Fruit fly (Drosophila melanogaster) whole organism, embryonic: ENCODE data around the gene CG14664.

Experiments used
- Antp ChIP-seq: fragments of 200-800 bp; sonication (Bioruptor generic); optimal IDR thresholded peaks from 3 replicates; lab custom pipeline; 2016; ENCODE audit warnings: missing biosample characterization, missing genetic modification characterization
- CG10147 ChIP-seq: fragments of 200-800 bp; sonication (Bioruptor generic); optimal IDR thresholded peaks from 2 replicates; lab custom pipeline; 2019; ENCODE audit warnings: missing biosample characterization, mild to moderate bottlenecking, missing genetic modification characterization, moderate library complexity
- CG11456 ChIP-seq: fragments of 200-800 bp; sonication (Bioruptor generic); IDR thresholded peaks from 3 replicates; pipeline ENCODE4 v1.3.6; 2022; ENCODE audit warnings: missing biosample characterization, missing genetic modification characterization
- CG12299 ChIP-seq: fragments of 200-800 bp; sonication (Bioruptor generic); optimal IDR thresholded peaks from 2 replicates; lab custom pipeline; 2018; ENCODE audit warnings: missing biosample characterization, mild to moderate bottlenecking, missing genetic modification characterization
- CG12391 ChIP-seq: fragments of 200-800 bp; sonication (Bioruptor generic); optimal IDR thresholded peaks from 3 replicates; lab custom pipeline; 2018; ENCODE audit warnings: missing biosample characterization, mild to moderate bottlenecking, missing genetic modification characterization, moderate library complexity
- CG13775 ChIP-seq: fragments of 200-800 bp; sonication (Bioruptor generic); optimal IDR thresholded peaks from 3 replicates; lab custom pipeline; 2017; ENCODE audit warnings: missing biosample characterization, mild to moderate bottlenecking, missing genetic modification characterization
- CG14860 ChIP-seq: fragments of 200-800 bp; sonication (Bioruptor generic); IDR thresholded peaks from 3 replicates; pipeline ENCODE4 v1.3.6; 2022; ENCODE audit warnings: missing biosample characterization, missing genetic modification characterization; ENCODE audit not compliant: partially characterized antibody
- CG15514 ChIP-seq: fragments of 200-800 bp; sonication (Bioruptor generic); optimal IDR thresholded peaks from 3 replicates; lab custom pipeline; 2017; ENCODE audit warnings: missing biosample characterization, missing genetic modification characterization, mild to moderate bottlenecking, moderate library complexity, missing genetic modification reagents
- CG15601 ChIP-seq: fragments of 200-800 bp; sonication (Bioruptor generic); optimal IDR thresholded peaks from 3 replicates; lab custom pipeline; 2019; ENCODE audit warnings: missing biosample characterization, mild to moderate bottlenecking, missing genetic modification characterization, moderate library complexity
- CG1603 ChIP-seq: fragments of 200-800 bp; sonication (Bioruptor generic); optimal IDR thresholded peaks from 2 replicates; lab custom pipeline; 2019; ENCODE audit warnings: missing biosample characterization, mild to moderate bottlenecking, missing genetic modification characterization, moderate library complexity
- CG16779 ChIP-seq: fragments of 200-800 bp; sonication (Bioruptor generic); IDR thresholded peaks from 2 replicates; pipeline ENCODE4 v1.3.6; 2022; ENCODE audit warnings: missing biosample characterization, missing genetic modification characterization
- CG17385 ChIP-seq: fragments of 200-800 bp; sonication (Bioruptor generic); optimal IDR thresholded peaks from 3 replicates; lab custom pipeline; 2018; ENCODE audit warnings: missing biosample characterization, mild to moderate bottlenecking, missing genetic modification characterization
- CG1792 ChIP-seq: fragments of 200-800 bp; sonication (Bioruptor generic); optimal IDR thresholded peaks from 2 replicates; lab custom pipeline; 2016; ENCODE audit warnings: missing biosample characterization, missing genetic modification characterization
- CG2120 ChIP-seq: fragments of 200-800 bp; sonication (Bioruptor generic); optimal IDR thresholded peaks from 3 replicates; lab custom pipeline; 2016; ENCODE audit warnings: missing biosample characterization, missing genetic modification characterization
- CG32772 ChIP-seq: fragments of 200-800 bp; sonication (Bioruptor generic); IDR thresholded peaks from 2 replicates; pipeline ENCODE4 v1.3.6; 2022; ENCODE audit warnings: missing biosample characterization, missing genetic modification characterization
- CG33213 ChIP-seq: fragments of 200-800 bp; sonication (Bioruptor generic); optimal IDR thresholded peaks from 3 replicates; lab custom pipeline; 2016; ENCODE audit warnings: missing biosample characterization, missing genetic modification characterization
- CG3726 ChIP-seq: fragments of 200-800 bp; sonication (Bioruptor generic); IDR thresholded peaks from 3 replicates; pipeline ENCODE4, ENCODE4 v1.3.6; 2022; ENCODE audit warnings: missing biosample characterization, missing genetic modification characterization
- CG4730 ChIP-seq: fragments of 200-800 bp; sonication (Bioruptor generic); IDR thresholded peaks from 2 replicates; pipeline ENCODE4 v1.3.6; 2022; ENCODE audit warnings: missing biosample characterization, missing genetic modification characterization
- CG4820 ChIP-seq: fragments of 200-800 bp; sonication (Bioruptor generic); optimal IDR thresholded peaks from 3 replicates; lab custom pipeline; 2016; ENCODE audit warnings: missing biosample characterization, missing genetic modification characterization
- CG9932 ChIP-seq: fragments of 200-800 bp; sonication (Bioruptor generic); IDR thresholded peaks from 2 replicates; pipeline ENCODE4 v1.3.6; 2022; ENCODE audit warnings: missing biosample characterization, missing genetic modification characterization
- CkIIα-i1 ChIP-seq: fragments of 200-800 bp; sonication (Bioruptor generic); IDR thresholded peaks from 2 replicates; pipeline ENCODE4 v1.3.6; 2022; ENCODE audit warnings: missing biosample characterization, missing genetic modification characterization
- Dek ChIP-seq: fragments of 200-800 bp; sonication (Bioruptor generic); optimal IDR thresholded peaks from 3 replicates; lab custom pipeline; 2019; ENCODE audit warnings: missing biosample characterization, mild to moderate bottlenecking, missing genetic modification characterization, moderate library complexity
- HLH54F ChIP-seq: fragments of 200-800 bp; sonication (Bioruptor generic); optimal IDR thresholded peaks from 3 replicates; lab custom pipeline; 2016; ENCODE audit warnings: missing biosample characterization, missing genetic modification characterization
- Hey ChIP-seq: fragments of 200-800 bp; sonication (Bioruptor generic); optimal IDR thresholded peaks from 3 replicates; lab custom pipeline; 2018; ENCODE audit warnings: missing biosample characterization, mild to moderate bottlenecking, missing genetic modification characterization
- Hr39 ChIP-seq: fragments of >200 bp; optimal IDR thresholded peaks from 2 replicates; lab custom pipeline; 2017
- Med ChIP-seq: fragments of 200-800 bp; sonication (Bioruptor generic); peaks from one replicate; lab custom pipeline; 2016; ENCODE audit warnings: missing biosample characterization, missing genetic modification characterization, mild to moderate bottlenecking, inconsistent platforms, moderate library complexity
- Myb ChIP-seq: fragments of 200-800 bp; sonication (Bioruptor generic); optimal IDR thresholded peaks from 2 replicates; lab custom pipeline; 2016; ENCODE audit warnings: missing biosample characterization, missing genetic modification characterization
- Optix ChIP-seq: fragments of 200-800 bp; sonication (Bioruptor generic); IDR thresholded peaks from 3 replicates; pipeline ENCODE4 v1.3.6; 2022; ENCODE audit warnings: missing biosample characterization, missing genetic modification characterization
- Rx ChIP-seq: fragments of 200-800 bp; sonication (Bioruptor generic); IDR thresholded peaks from 2 replicates; pipeline ENCODE4 v1.3.6; 2022; ENCODE audit warnings: missing biosample characterization, missing genetic modification characterization
- Spps ChIP-seq: fragments of 200-800 bp; sonication (Bioruptor generic); optimal IDR thresholded peaks from 2 replicates; lab custom pipeline; 2018; ENCODE audit warnings: missing biosample characterization, mild to moderate bottlenecking, missing genetic modification characterization
- Stat92E ChIP-seq, 3 experiments: fragments of >200 bp in 2 of 3; fragments of 200-800 bp in 1 of 3; sonication (Bioruptor generic) in 1 of 3; optimal IDR thresholded peaks; 2 replicates each; lab custom pipeline; 2017 to 2019; ENCODE audit warnings: missing biosample characterization in 3 of 3, missing genetic modification characterization in 3 of 3, mild to moderate bottlenecking in 1 of 3, moderate library complexity in 1 of 3
- Usf ChIP-seq: fragments of 200-800 bp; sonication (Bioruptor generic); optimal IDR thresholded peaks from 2 replicates; lab custom pipeline; 2017; ENCODE audit warnings: missing genotype, missing biosample characterization, missing genetic modification characterization
- Vsx1 ChIP-seq: fragments of 200-800 bp; sonication (Bioruptor generic); optimal IDR thresholded peaks from 2 replicates; lab custom pipeline; 2017; ENCODE audit warnings: missing biosample characterization, mild to moderate bottlenecking, missing genetic modification characterization, missing genetic modification reagents
- bbx ChIP-seq: fragments of 200-800 bp; sonication (Bioruptor generic); IDR thresholded peaks from 2 replicates; pipeline ENCODE4 v1.3.6; 2022; ENCODE audit warnings: missing biosample characterization, missing genetic modification characterization; ENCODE audit not compliant: partially characterized antibody
- cad ChIP-seq: fragments of >200 bp; optimal IDR thresholded peaks from 2 replicates; lab custom pipeline; 2017; ENCODE audit warnings: missing biosample characterization, missing genetic modification characterization
- chif ChIP-seq, 2 experiments: fragments of 200-800 bp; sonication (Bioruptor generic); optimal IDR thresholded peaks; 3 replicates each; lab custom pipeline; 2016; ENCODE audit warnings: missing biosample characterization in 2 of 2, missing genetic modification characterization in 2 of 2
- croc ChIP-seq: fragments of 200-800 bp; sonication (Bioruptor generic); conservative IDR thresholded peaks from 3 replicates; pipeline ENCODE4 v1.3.6; 2022; ENCODE audit warnings: missing biosample characterization, missing genetic modification characterization
- danr ChIP-seq: fragments of 200-800 bp; sonication (Bioruptor generic); IDR thresholded peaks from 2 replicates; pipeline ENCODE4 v1.3.6; 2022; ENCODE audit warnings: missing biosample characterization, missing genetic modification characterization
- fd96Cb ChIP-seq: fragments of 200-800 bp; sonication (Bioruptor generic); optimal IDR thresholded peaks from 2 replicates; lab custom pipeline; 2018; ENCODE audit warnings: missing biosample characterization, mild to moderate bottlenecking, missing genetic modification characterization, moderate library complexity
- gcm2 ChIP-seq: fragments of 200-800 bp; sonication (Bioruptor generic); optimal IDR thresholded peaks from 2 replicates; lab custom pipeline; 2016; ENCODE audit warnings: missing biosample characterization, missing genetic modification characterization
- gfzf ChIP-seq: fragments of 200-800 bp; sonication (Bioruptor generic); optimal IDR thresholded peaks from 2 replicates; lab custom pipeline; 2016; ENCODE audit warnings: missing biosample characterization, mild to moderate bottlenecking, missing genetic modification characterization, moderate library complexity
- insv ChIP-seq, 2 experiments: fragments of 200-800 bp; sonication (Bioruptor generic); optimal IDR thresholded peaks; 3 replicates each; lab custom pipeline; 2016 to 2018; ENCODE audit warnings: missing biosample characterization in 2 of 2, missing genetic modification characterization in 2 of 2
- ken ChIP-seq: fragments of 200-800 bp; sonication (Bioruptor generic); IDR thresholded peaks from 3 replicates; pipeline ENCODE4 v1.3.6; 2022; ENCODE audit warnings: missing biosample characterization, missing genetic modification characterization
- klu ChIP-seq: fragments of 200-800 bp; sonication (Bioruptor generic); IDR thresholded peaks from 2 replicates; pipeline ENCODE4 v1.3.6; 2022; ENCODE audit warnings: missing biosample characterization, missing genetic modification characterization
- luna ChIP-seq: fragments of 200-800 bp; sonication (Bioruptor generic); optimal IDR thresholded peaks from 2 replicates; lab custom pipeline; 2016; ENCODE audit warnings: missing biosample characterization, missing genetic modification characterization
- pros ChIP-seq: fragments of 200-800 bp; sonication (Bioruptor generic); optimal IDR thresholded peaks from 3 replicates; lab custom pipeline; 2019; ENCODE audit warnings: missing biosample characterization, mild to moderate bottlenecking, missing genetic modification characterization, moderate library complexity
- shn ChIP-seq: fragments of 200-800 bp; sonication (Bioruptor generic); optimal IDR thresholded peaks from 3 replicates; lab custom pipeline; 2016; ENCODE audit warnings: missing biosample characterization, missing genetic modification characterization
- sisA ChIP-seq: fragments of 200-800 bp; sonication (Bioruptor generic); IDR thresholded peaks from 2 replicates; pipeline ENCODE4 v1.3.6; 2022; ENCODE audit warnings: missing biosample characterization, missing genetic modification characterization
- ttk ChIP-seq: fragments of 200-800 bp; sonication (Bioruptor generic); IDR thresholded peaks from 2 replicates; pipeline ENCODE4 v2.1.2; 2022; ENCODE audit warnings: missing biosample characterization, missing genetic modification characterization
- twi ChIP-seq: fragments of 200-800 bp; optimal IDR thresholded peaks from 2 replicates; lab custom pipeline; 2019; ENCODE audit warnings: missing biosample characterization, mild to moderate bottlenecking, missing genetic modification characterization, moderate library complexity
- usp ChIP-seq: fragments of >200 bp; optimal IDR thresholded peaks from 2 replicates; lab custom pipeline; 2017; ENCODE audit warnings: missing biosample characterization, missing genetic modification characterization

The CG14664 gene

dm6 chr3R:5232197-5232607, 8.3 kb downstream of the CG14664 start, which contains the start of the genes Kat60 and Mms19 (continued):
- TF ChIP-seq CkIIα-i1 (no peak), fd96Cb (tag; lab: Kevin White, UChicago) (peak; percentile 12), Dek (tag; lab: Kevin White, UChicago) (no peak), Med (peak; percentile 92), usp (GFP tag; lab: Kevin White, UChicago) (no peak), gcm2 (GFP tag; lab: Kevin White, UChicago) (no peak), chif (GFP tag; optimal IDR thresholded peaks at IDR 0.05; lab: Kevin White, UChicago) (peak; percentile 34 to 69), Stat92E (GFP tag; optimal IDR thresholded peaks at IDR 0.05; lab: Kevin White, UChicago) (peak in 1 of 3 experiments; percentile 68), bbx (GFP tag; lab: Robert Waterston, UW) (peak; percentile 89), Myb (GFP tag; lab: Kevin White, UChicago) (peak; percentile 75), Rx (GFP tag; lab: Robert Waterston, UW) (0 out of 2 replicates have a peak, but pooled peaks have one; percentile 30), pros (GFP tag; lab: Kevin White, UChicago) (no peak), sisA (GFP tag; lab: Robert Waterston, UW) (peak; percentile 73), insv (GFP tag; optimal IDR thresholded peaks at IDR 0.05; lab: Kevin White, UChicago) (peak in 1 of 2 experiments; percentile 32), CG10147 (GFP tag; lab: Kevin White, UChicago) (no peak), gfzf (GFP tag; lab: Kevin White, UChicago) (peak; percentile 25), HLH54F (peak; percentile 75), CG33213 (GFP tag; lab: Kevin White, UChicago) (peak; percentile 56), Spps (no peak), shn (GFP tag; lab: Kevin White, UChicago) (peak; percentile 65), CG4820 (GFP tag; lab: Kevin White, UChicago) (peak; percentile 44), CG12391 (tag; lab: Kevin White, UChicago) (peak; percentile 80), CG1603 (tag; lab: Kevin White, UChicago) (peak; percentile 25), klu (peak; percentile 44; the same call in 1 of the 2 replicates), CG16779 (GFP tag; lab: Robert Waterston, UW) (no peak), Hey (tag; lab: Kevin White, UChicago) (no peak), CG12299 (peak; percentile 34), Vsx1 (GFP tag; lab: Kevin White, UChicago) (no peak), danr (GFP tag; lab: Robert Waterston, UW) (peak; percentile 55; the same call in 1 of the 2 replicates), CG1792 (GFP tag; lab: Kevin White, UChicago) (peak; percentile 14), CG13775 (peak; percentile 80), CG4730 (GFP tag; lab: Robert Waterston, UW) (peak; percentile 45; the same call in 1 of the 2 replicates), Optix (GFP tag; lab: Robert Waterston, UW) (peak; percentile 39; the same call in 2 of the 3 replicates), ttk (GFP tag; lab: Robert Waterston, UW) (peak; percentile 58), CG2120 (GFP tag; lab: Kevin White, UChicago) (peak; percentile 88), CG11456 (peak; percentile 72; the same call in 2 of the 3 replicates), CG32772 (GFP tag; lab: Robert Waterston, UW) (peak; percentile 64), Usf (peak; percentile 32), Hr39 (no peak), luna (GFP tag; lab: Kevin White, UChicago) (no peak), CG14860 (peak; percentile 93), ken (GFP tag; lab: Robert Waterston, UW) (peak; percentile 65; the same call in 2 of the 3 replicates), Antp (peak; percentile 47), CG15601 (no peak), CG9932 (GFP tag; lab: Robert Waterston, UW) (peak; percentile 91), CG15514 (GFP tag; lab: Kevin White, UChicago) (peak; percentile 76), CG17385 (GFP tag; lab: Kevin White, UChicago) (no peak), twi (no peak), CG3726 (GFP tag; lab: Robert Waterston, UW) (0 out of 3 replicates have a peak, but pooled peaks have one; percentile 11), cad (GFP tag; lab: Kevin White, UChicago) (no peak), croc (GFP tag; lab: Robert Waterston, UW) (peak; percentile 27; the same call in 2 of the 3 replicates)
